Worm (Caenorhabditis elegans) whole organism, L1 larva: ENCODE measurements around the gene ndg-4.
A peak's percentile ranks its signal among the peaks of the same experiment; 100 is the strongest.

Experiments used
- C34B4.2 ChIP-seq: sonication (generic microtip); optimal IDR thresholded peaks from 2 replicates; lab custom pipeline; 2017; ENCODE audit warnings: mild to moderate bottlenecking, missing genetic modification characterization, missing compliant biosample characterization
- alr-1 ChIP-seq: fragments of 200-800 bp; sonication (Bioruptor generic); optimal IDR thresholded peaks from 2 replicates; lab custom pipeline; 2018; ENCODE audit warnings: borderline replicate concordance, mild to moderate bottlenecking, missing genetic modification characterization, missing compliant biosample characterization
- ceh-82 ChIP-seq, 3 experiments: fragments of 150-350 bp in 1 of 3; sonication (generic microtip) in 2 of 3; optimal IDR thresholded peaks; 2 replicates each; lab custom pipeline; 2014 to 2017; ENCODE audit warnings: missing biosample characterization in 3 of 3, missing genetic modification characterization in 3 of 3
- ces-1 ChIP-seq: fragments of 150-350 bp; optimal IDR thresholded peaks from 2 replicates; lab custom pipeline; 2014; ENCODE audit warnings: missing biosample characterization, missing genetic modification reagents, missing genetic modification characterization
- dsc-1 ChIP-seq: sonication (generic microtip); optimal IDR thresholded peaks from 2 replicates; lab custom pipeline; 2016; ENCODE audit warnings: mild to moderate bottlenecking, missing genetic modification characterization, missing compliant biosample characterization
- efl-1 ChIP-seq, 4 experiments: fragments of 150-350 bp; optimal IDR thresholded peaks in 3 of 4; peaks in 1 of 4; 1 replicate in 1 of 4; 2 replicates in 3 of 4; lab custom pipeline; 2014; ENCODE audit warnings: missing biosample characterization in 2 of 4, missing genetic modification characterization in 2 of 4, missing genetic modification reagents in 2 of 4
- egl-27 ChIP-seq, 2 experiments: fragments of 150-350 bp in 1 of 2; sonication (generic microtip); optimal IDR thresholded peaks; 3 replicates each; lab custom pipeline; 2017 to 2018; ENCODE audit warnings: missing biosample characterization in 2 of 2, missing genetic modification characterization in 2 of 2, missing genetic modification reagents in 2 of 2
- fos-1 ChIP-seq: fragments of 150-350 bp; optimal IDR thresholded peaks from 2 replicates; lab custom pipeline; 2014; ENCODE audit warnings: missing biosample characterization, missing genetic modification characterization
- hlh-17 ChIP-seq: fragments of 200-800 bp; sonication (Bioruptor generic); optimal IDR thresholded peaks from 2 replicates; lab custom pipeline; 2018; ENCODE audit warnings: missing genetic modification characterization, mild to moderate bottlenecking, missing compliant biosample characterization, moderate library complexity, borderline replicate concordance
- hlh-4 ChIP-seq: sonication (generic microtip); optimal IDR thresholded peaks from 2 replicates; lab custom pipeline; 2016; ENCODE audit warnings: mild to moderate bottlenecking, missing genetic modification characterization, missing compliant biosample characterization
- irx-1 ChIP-seq: sonication (generic microtip); optimal IDR thresholded peaks from 2 replicates; lab custom pipeline; 2016; ENCODE audit warnings: missing genetic modification characterization, missing compliant biosample characterization
- lin-14 ChIP-seq: fragments of 200-800 bp; sonication (Bioruptor generic); optimal IDR thresholded peaks from 2 replicates; lab custom pipeline; 2018; ENCODE audit warnings: mild to moderate bottlenecking, missing genetic modification characterization, moderate library complexity, missing compliant biosample characterization
- lin-15B ChIP-seq: fragments of 150-350 bp; sonication (generic microtip); optimal IDR thresholded peaks from 3 replicates; lab custom pipeline; 2014; ENCODE audit warnings: missing biosample characterization, missing genetic modification characterization
- lin-35 ChIP-seq, 2 experiments: fragments of 150-350 bp; optimal IDR thresholded peaks; 2 replicates each; lab custom pipeline; 2014; ENCODE audit warnings: missing biosample characterization in 2 of 2, missing genetic modification characterization in 2 of 2, missing genetic modification reagents in 2 of 2
- lin-39 ChIP-seq: fragments of 150-350 bp; optimal IDR thresholded peaks from 2 replicates; lab custom pipeline; 2014; ENCODE audit warnings: missing biosample characterization, missing genetic modification reagents, missing genetic modification characterization
- mep-1 ChIP-seq: fragments of 150-350 bp; optimal IDR thresholded peaks from 2 replicates; lab custom pipeline; 2014; ENCODE audit warnings: missing biosample characterization, missing genetic modification characterization
- nhr-20 ChIP-seq: sonication (generic microtip); optimal IDR thresholded peaks from 2 replicates; lab custom pipeline; 2016; ENCODE audit warnings: mild to moderate bottlenecking, missing genetic modification characterization, missing compliant biosample characterization
- nhr-237 ChIP-seq: fragments of 150-350 bp; optimal IDR thresholded peaks from 2 replicates; lab custom pipeline; 2014; ENCODE audit warnings: missing biosample characterization, missing genetic modification characterization
- nhr-77 ChIP-seq: fragments of 150-350 bp; optimal IDR thresholded peaks from 2 replicates; lab custom pipeline; 2014; ENCODE audit warnings: missing biosample characterization, missing genetic modification characterization
- nhr-84 ChIP-seq: sonication (generic microtip); optimal IDR thresholded peaks from 2 replicates; lab custom pipeline; 2017; ENCODE audit warnings: missing biosample characterization, missing genetic modification characterization
- pax-3 ChIP-seq: fragments of 200-800 bp; sonication (Bioruptor generic); optimal IDR thresholded peaks from 2 replicates; lab custom pipeline; 2018; ENCODE audit warnings: mild to moderate bottlenecking, missing genetic modification characterization, moderate library complexity, missing compliant biosample characterization
- rnt-1 ChIP-seq: sonication (generic microtip); optimal IDR thresholded peaks from 2 replicates; lab custom pipeline; 2016; ENCODE audit warnings: mild to moderate bottlenecking, missing genetic modification characterization, moderate library complexity, missing compliant biosample characterization
- skn-1 ChIP-seq: fragments of 150-350 bp; optimal IDR thresholded peaks from 2 replicates; lab custom pipeline; 2014; ENCODE audit warnings: missing biosample characterization, missing genetic modification characterization
- snpc-4 ChIP-seq: fragments of 150-350 bp; optimal IDR thresholded peaks from 2 replicates; lab custom pipeline; 2014; ENCODE audit warnings: missing biosample characterization, missing genetic modification characterization
- snu-23 ChIP-seq: sonication (generic microtip); optimal IDR thresholded peaks from 2 replicates; lab custom pipeline; 2016; ENCODE audit warnings: missing genetic modification characterization, missing compliant biosample characterization
- sox-4 ChIP-seq: sonication (generic microtip); optimal IDR thresholded peaks from 2 replicates; lab custom pipeline; 2016; ENCODE audit warnings: missing genetic modification characterization, missing compliant biosample characterization
- sup-37 ChIP-seq: fragments of 200-800 bp; sonication (Bioruptor generic); optimal IDR thresholded peaks from 2 replicates; lab custom pipeline; 2018; ENCODE audit warnings: mild to moderate bottlenecking, missing genetic modification characterization, missing compliant biosample characterization
- swsn-7 ChIP-seq: sonication (generic microtip); optimal IDR thresholded peaks from 2 replicates; lab custom pipeline; 2016; ENCODE audit warnings: missing genetic modification characterization, missing compliant biosample characterization
- tbx-2 ChIP-seq: sonication (generic microtip); optimal IDR thresholded peaks from 2 replicates; lab custom pipeline; 2016; ENCODE audit warnings: missing genetic modification characterization, missing compliant biosample characterization
- tlp-1 ChIP-seq: fragments of 150-350 bp; optimal IDR thresholded peaks from 2 replicates; lab custom pipeline; 2014; ENCODE audit warnings: missing biosample characterization, missing genetic modification characterization
- unc-98 ChIP-seq: fragments of 200-800 bp; sonication (Bioruptor generic); IDR thresholded peaks from 2 replicates; pipeline ENCODE4 v1.3.6; 2022; ENCODE audit warnings: missing genetic modification characterization, missing compliant biosample characterization
- vab-15 ChIP-seq: sonication (generic microtip); optimal IDR thresholded peaks from 2 replicates; lab custom pipeline; 2017; ENCODE audit warnings: missing genotype, mild to moderate bottlenecking, missing genetic modification characterization, missing compliant biosample characterization
- zag-1 ChIP-seq: fragments of 150-350 bp; optimal IDR thresholded peaks from 2 replicates; lab custom pipeline; 2014; ENCODE audit warnings: missing biosample characterization, missing genetic modification characterization
- zip-4 ChIP-seq: fragments of 200-800 bp; sonication (Bioruptor generic); optimal IDR thresholded peaks from 2 replicates; lab custom pipeline; 2018; ENCODE audit warnings: mild to moderate bottlenecking, missing genetic modification characterization, moderate library complexity, missing compliant biosample characterization
- ztf-11 ChIP-seq, 2 experiments: sonication (generic microtip); optimal IDR thresholded peaks; 2 replicates each; lab custom pipeline; 2016 to 2017; ENCODE audit warnings: missing genetic modification characterization in 2 of 2, missing biosample characterization in 1 of 2, missing compliant biosample characterization in 1 of 2

ndg-4 gene

ce11 chrIII:4419117-4419978, 47.8 kb downstream of the ndg-4 start, which contains the start of the genes R07E5.7 and cku-80 (continued):
- TF ChIP-seq lin-14 (GFP tag; lab: Kevin White, UChicago): no peak
- TF ChIP-seq lin-39 (tag; lab: Kevin White, UChicago): no peak
- peak; percentile 70 for TF ChIP-seq nhr-20
- no peak for TF ChIP-seq hlh-17
- no peak for TF ChIP-seq skn-1 (tag; lab: Kevin White, UChicago)
- TF ChIP-seq lin-35 (GFP tag; optimal IDR thresholded peaks at IDR 0.05; lab: Kevin White, UChicago): peak; percentile 84 to 95
- no peak for TF ChIP-seq unc-98 (GFP tag; lab: Robert Waterston, UW)
- peak; percentile 42 for TF ChIP-seq sox-4 (tag; lab: Kevin White, UChicago)
- TF ChIP-seq C34B4.2 (tag; lab: Kevin White, UChicago): no peak
- peak; percentile 59 for TF ChIP-seq mep-1 (tag; lab: Kevin White, UChicago)
- peak; percentile 62 for TF ChIP-seq lin-15B
- TF ChIP-seq dsc-1 (tag; lab: Kevin White, UChicago): peak; percentile 40
- no peak for TF ChIP-seq ces-1 (GFP tag; lab: Kevin White, UChicago)
- TF ChIP-seq alr-1 (tag; lab: Kevin White, UChicago): no peak
- no peak for TF ChIP-seq egl-27 (tag; optimal IDR thresholded peaks at IDR 0.05; lab: Kevin White, UChicago)
- no peak for TF ChIP-seq nhr-84 (tag; lab: Kevin White, UChicago)
- no peak for TF ChIP-seq hlh-4 (tag; lab: Kevin White, UChicago)
- TF ChIP-seq rnt-1: peak; percentile 78
- no peak for TF ChIP-seq sup-37 (GFP tag; lab: Kevin White, UChicago)
- no peak for TF ChIP-seq pax-3
- peak; percentile 44 for TF ChIP-seq snpc-4
- no peak for TF ChIP-seq zip-4 (GFP tag; lab: Kevin White, UChicago)
- TF ChIP-seq ceh-82 (tag; optimal IDR thresholded peaks at IDR 0.05; lab: Kevin White, UChicago): peak; percentile 6 to 68 (median 58)
- TF ChIP-seq swsn-7 (tag; lab: Kevin White, UChicago): peak; percentile 54
- TF ChIP-seq tlp-1 (tag; lab: Kevin White, UChicago): no peak
- TF ChIP-seq nhr-77 (tag; lab: Kevin White, UChicago): peak; percentile 24
- peak in 1 of 2 experiments; percentile 28 for TF ChIP-seq ztf-11 (tag; optimal IDR thresholded peaks at IDR 0.05; lab: Kevin White, UChicago)
- TF ChIP-seq irx-1 (tag; lab: Kevin White, UChicago): peak; percentile 42
- TF ChIP-seq snu-23: peak; percentile 84

- TF ChIP-seq zag-1 (tag; lab: Kevin White, UChicago): no peak
- no peak for TF ChIP-seq efl-1 (optimal IDR thresholded peaks at IDR 0.05; lab: Kevin White, UChicago)
- TF ChIP-seq efl-1 (GFP tag; optimal IDR thresholded peaks at IDR 0.05 in 1 of 2; lab: Kevin White, UChicago): peak in 1 of 2 experiments; percentile 14
Observed at ce11 chrIII:4417956-4418355, 49.2 kb downstream of the ndg-4 start, which contains the start of the genes R07E5.19 and pdcd-2. TSS of gene R07E5.19 (minus strand) at chrIII:4418056. TSS of gene pdcd-2 (minus strand) at chrIII:4418057.

- TF ChIP-seq fos-1 (tag; lab: Kevin White, UChicago) (no peak), vab-15 (tag; lab: Kevin White, UChicago) (no peak), tbx-2 (tag; lab: Kevin White, UChicago) (no peak), nhr-237 (tag; lab: Kevin White, UChicago) (no peak), nhr-84 (tag; lab: Kevin White, UChicago) (no peak)
- TF ChIP-seq, all 84 proteins: peak for 0
Observed at ce11 chrIII:4415135-4415534, 52.0 kb downstream of the ndg-4 start, which contains the start of gene R07E5.11. TSS of gene R07E5.11 (minus strand) at chrIII:4415235.
